Worm (Caenorhabditis elegans) whole organism, midembryonic: Measurements from ENCODE around the gene mtm-6.

Experiments
- T22C8.4 ChIP-seq: fragments of 200-800 bp; sonication (Bioruptor generic); IDR thresholded peaks from 2 replicates; pipeline ENCODE4 v1.3.6; 2022; ENCODE audit warnings: missing genetic modification characterization, missing compliant biosample characterization
- cog-1 ChIP-seq: sonication (generic microtip); optimal IDR thresholded peaks from 2 replicates; lab custom pipeline; 2016; ENCODE audit warnings: missing genetic modification characterization, missing compliant biosample characterization
- flt-1 ChIP-seq: fragments of 200-800 bp; sonication (Bioruptor generic); IDR thresholded peaks from 2 replicates; pipeline ENCODE4 v1.3.6; 2022; ENCODE audit warnings: missing genetic modification characterization, missing compliant biosample characterization
- klf-2 ChIP-seq: fragments of 200-800 bp; sonication (Bioruptor generic); conservative IDR thresholded peaks from 2 replicates; pipeline ENCODE4 v1.3.6; 2022; ENCODE audit warnings: missing genetic modification reagents, missing genetic modification characterization, missing compliant biosample characterization
- med-1 ChIP-seq: sonication (generic microtip); optimal IDR thresholded peaks from 2 replicates; lab custom pipeline; 2017; ENCODE audit warnings: missing genetic modification characterization, mild to moderate bottlenecking, missing compliant biosample characterization, antibody characterized with exemption, missing genetic modification reagents; ENCODE audit not compliant: insufficient read depth
- ref-1 ChIP-seq: fragments of 200-800 bp; sonication (Bioruptor generic); conservative IDR thresholded peaks from 2 replicates; pipeline ENCODE4 v1.3.6; 2022; ENCODE audit warnings: missing genetic modification reagents, missing genetic modification characterization, missing compliant biosample characterization
- tab-1 ChIP-seq: fragments of 200-800 bp; sonication (Bioruptor generic); IDR thresholded peaks from 2 replicates; pipeline ENCODE4 v1.3.6; 2022; ENCODE audit warnings: missing genetic modification characterization, missing compliant biosample characterization
- ztf-23 ChIP-seq: fragments of 200-800 bp; sonication (Bioruptor generic); IDR thresholded peaks from 2 replicates; pipeline ENCODE4 v1.3.6; 2022; ENCODE audit warnings: missing genetic modification reagents, missing genetic modification characterization, missing compliant biosample characterization
- ztf-29 ChIP-seq: fragments of 200-800 bp; sonication (Bioruptor generic); IDR thresholded peaks from 2 replicates; pipeline ENCODE4 v1.3.6; 2022; ENCODE audit warnings: missing genetic modification reagents, missing genetic modification characterization, missing compliant biosample characterization

- TF ChIP-seq ztf-23 (GFP tag; lab: Robert Waterston, UW) (no peak), T22C8.4 (GFP tag; lab: Robert Waterston, UW) (no peak), ztf-29 (no peak), flt-1 (GFP tag; lab: Robert Waterston, UW) (no peak), ref-1 (GFP tag; lab: Robert Waterston, UW) (no peak), klf-2 (GFP tag; lab: Robert Waterston, UW) (no peak), tab-1 (no peak), med-1 (no peak), cog-1 (tag; lab: Kevin White, UChicago) (no peak)
Observed at ce11 chrIII:13341275-13341626, 5.6 kb upstream of the mtm-6 start, which contains the start of gene nud-1.
